Worm (Caenorhabditis elegans) whole organism, young adult: ENCODE results near the gene K09A9.6.

Experiments
- B0019.2 ChIP-seq: fragments of 200-800 bp; sonication (Bioruptor generic); conservative IDR thresholded peaks from 2 replicates; pipeline ENCODE4 v1.3.6; 2022; ENCODE audit warnings: missing genetic modification reagents, missing genetic modification characterization, missing compliant biosample characterization
- B0261.1 ChIP-seq: sonication (generic microtip); optimal IDR thresholded peaks from 2 replicates; lab custom pipeline; 2016; ENCODE audit warnings: mild to moderate bottlenecking, missing genetic modification characterization, moderate library complexity, missing compliant biosample characterization
- D2030.7 ChIP-seq: fragments of 200-800 bp; sonication (Bioruptor generic); IDR thresholded peaks from 2 replicates; pipeline ENCODE4 v1.3.6; 2022; ENCODE audit warnings: missing genetic modification reagents, missing genetic modification characterization, missing compliant biosample characterization
- F33H1.4 ChIP-seq: fragments of 200-800 bp; sonication (Bioruptor generic); IDR thresholded peaks from 2 replicates; pipeline ENCODE4 v1.3.6; 2022; ENCODE audit warnings: missing genetic modification reagents, missing genetic modification characterization, missing compliant biosample characterization
- F37B4.10 ChIP-seq: fragments of 200-800 bp; sonication (Bioruptor generic); IDR thresholded peaks from 2 replicates; pipeline ENCODE4 v1.3.6; 2022; ENCODE audit warnings: missing genetic modification characterization, missing compliant biosample characterization
- F49E8.2 ChIP-seq: sonication (generic microtip); optimal IDR thresholded peaks from 3 replicates; lab custom pipeline; 2017; ENCODE audit warnings: missing genetic modification characterization, mild to moderate bottlenecking, missing compliant biosample characterization, antibody characterized with exemption, moderate library complexity; ENCODE audit not compliant: insufficient read depth
- K12H6.12 ChIP-seq: fragments of 200-800 bp; sonication (Bioruptor generic); optimal IDR thresholded peaks from 2 replicates; lab custom pipeline; 2018; ENCODE audit warnings: mild to moderate bottlenecking, missing genetic modification characterization, missing compliant biosample characterization
- Y79H2A.3 ChIP-seq: fragments of 200-800 bp; sonication (Bioruptor generic); conservative IDR thresholded peaks from 2 replicates; pipeline ENCODE4 v1.3.6; 2022; ENCODE audit warnings: missing genetic modification reagents, missing genetic modification characterization, missing compliant biosample characterization
- ZK185.1 ChIP-seq: sonication (generic microtip); optimal IDR thresholded peaks from 2 replicates; lab custom pipeline; 2016; ENCODE audit warnings: mild to moderate bottlenecking, missing genetic modification characterization, missing compliant biosample characterization; ENCODE audit not compliant: poor library complexity, severe bottlenecking
- athp-1 ChIP-seq: sonication (generic microtip); optimal IDR thresholded peaks from 2 replicates; lab custom pipeline; 2017; ENCODE audit warnings: mild to moderate bottlenecking, missing genetic modification characterization, missing compliant biosample characterization
- attf-6 ChIP-seq: fragments of 200-800 bp; sonication (Bioruptor generic); IDR thresholded peaks from 2 replicates; pipeline ENCODE4 v1.3.6; 2022; ENCODE audit warnings: missing genetic modification reagents, missing genetic modification characterization, missing compliant biosample characterization
- ccch-3 ChIP-seq: fragments of 200-800 bp; sonication (Bioruptor generic); optimal IDR thresholded peaks from 2 replicates; lab custom pipeline; 2018; ENCODE audit warnings: mild to moderate bottlenecking, missing genetic modification characterization, missing compliant biosample characterization
- cebp-1 ChIP-seq, 2 experiments: fragments of 200-800 bp in 1 of 2; sonication (Bioruptor generic) in 1 of 2; sonication (generic microtip) in 1 of 2; IDR thresholded peaks in 1 of 2; optimal IDR thresholded peaks in 1 of 2; 2 replicates each; pipeline versions ENCODE4 v1.3.6 to Lab custom; 2017 to 2022; ENCODE audit warnings: missing compliant biosample characterization in 2 of 2, missing genetic modification characterization in 2 of 2, mild to moderate bottlenecking in 1 of 2, missing genetic modification reagents in 1 of 2, moderate library complexity in 1 of 2
- ceh-40 ChIP-seq: fragments of 200-800 bp; sonication (Bioruptor generic); IDR thresholded peaks from 2 replicates; pipeline ENCODE4 v1.3.6; 2022; ENCODE audit warnings: missing genetic modification characterization, missing compliant biosample characterization
- ceh-58 ChIP-seq: fragments of 200-800 bp; sonication (Bioruptor generic); IDR thresholded peaks from 2 replicates; pipeline ENCODE4 v1.3.6; 2022; ENCODE audit warnings: missing genetic modification characterization, missing compliant biosample characterization
- chd-7 ChIP-seq: sonication (generic microtip); optimal IDR thresholded peaks from 2 replicates; lab custom pipeline; 2016; ENCODE audit warnings: mild to moderate bottlenecking, missing genetic modification characterization, moderate library complexity, missing compliant biosample characterization
- die-1 ChIP-seq: sonication (generic microtip); optimal IDR thresholded peaks from 2 replicates; lab custom pipeline; 2016; ENCODE audit warnings: missing genotype, mild to moderate bottlenecking, missing genetic modification characterization, missing compliant biosample characterization
- dox-1 ChIP-seq: fragments of 200-800 bp; sonication (Bioruptor generic); IDR thresholded peaks from 2 replicates; pipeline ENCODE4 v1.3.6; 2022; ENCODE audit warnings: missing genetic modification reagents, missing genetic modification characterization, missing compliant biosample characterization
- hmg-20 ChIP-seq: fragments of 200-800 bp; sonication (Bioruptor generic); IDR thresholded peaks from 2 replicates; pipeline ENCODE4 v1.3.6; 2022; ENCODE audit warnings: missing genetic modification reagents, missing genetic modification characterization, missing compliant biosample characterization
- hsf-1 ChIP-seq: fragments of 200-800 bp; sonication (Bioruptor generic); IDR thresholded peaks from 2 replicates; pipeline ENCODE4 v1.3.6; 2022; ENCODE audit warnings: missing genetic modification reagents, missing genetic modification characterization, missing compliant biosample characterization
- let-607 ChIP-seq, 2 experiments: fragments of 200-800 bp in 1 of 2; sonication (Bioruptor generic) in 1 of 2; sonication (generic microtip) in 1 of 2; optimal IDR thresholded peaks; 2 replicates each; lab custom pipeline; 2016 to 2018; ENCODE audit warnings: mild to moderate bottlenecking in 2 of 2, missing compliant biosample characterization in 2 of 2, missing genetic modification characterization in 2 of 2, moderate library complexity in 2 of 2, missing genotype in 1 of 2
- lin-26 ChIP-seq: fragments of 200-800 bp; sonication (Bioruptor generic); IDR thresholded peaks from 2 replicates; pipeline ENCODE4 v1.3.6; 2022; ENCODE audit warnings: missing genetic modification reagents, missing genetic modification characterization, missing compliant biosample characterization
- lin-40 ChIP-seq: sonication (generic microtip); optimal IDR thresholded peaks from 2 replicates; lab custom pipeline; 2016; ENCODE audit warnings: missing genetic modification characterization, mild to moderate bottlenecking, missing compliant biosample characterization, missing genotype, missing genetic modification reagents
- lin-54 ChIP-seq: fragments of 200-800 bp; sonication (Bioruptor generic); optimal IDR thresholded peaks from 2 replicates; lab custom pipeline; 2018; ENCODE audit warnings: mild to moderate bottlenecking, missing genetic modification characterization, missing compliant biosample characterization
- lir-1 ChIP-seq: fragments of 200-800 bp; sonication (Bioruptor generic); conservative IDR thresholded peaks from 2 replicates; pipeline ENCODE4 v1.3.6; 2022; ENCODE audit warnings: missing genetic modification reagents, missing genetic modification characterization, missing compliant biosample characterization
- lsy-27 ChIP-seq: sonication (generic microtip); optimal IDR thresholded peaks from 2 replicates; lab custom pipeline; 2017; ENCODE audit warnings: missing genetic modification characterization, mild to moderate bottlenecking, missing compliant biosample characterization, antibody characterized with exemption, missing genotype, borderline replicate concordance; ENCODE audit not compliant: insufficient read depth
- madf-10 ChIP-seq: sonication (generic microtip); optimal IDR thresholded peaks from 2 replicates; lab custom pipeline; 2016; ENCODE audit warnings: mild to moderate bottlenecking, missing genetic modification characterization, missing compliant biosample characterization
- madf-3 ChIP-seq: fragments of 200-800 bp; sonication (Bioruptor generic); IDR thresholded peaks from 2 replicates; pipeline ENCODE4 v1.3.6; 2022; ENCODE audit warnings: missing genetic modification reagents, missing genetic modification characterization, missing compliant biosample characterization
- mcd-1 ChIP-seq: fragments of 200-800 bp; sonication (Bioruptor generic); IDR thresholded peaks from 2 replicates; pipeline ENCODE4 v1.3.6; 2022; ENCODE audit warnings: missing genetic modification reagents, missing genetic modification characterization, missing compliant biosample characterization
- mel-28 ChIP-seq: sonication (generic microtip); optimal IDR thresholded peaks from 2 replicates; lab custom pipeline; 2016; ENCODE audit warnings: borderline replicate concordance, mild to moderate bottlenecking, missing genetic modification characterization, missing compliant biosample characterization
- mxl-1 ChIP-seq: sonication (generic microtip); optimal IDR thresholded peaks from 2 replicates; lab custom pipeline; 2016; ENCODE audit warnings: missing genetic modification characterization, missing compliant biosample characterization
- nhr-90 ChIP-seq: sonication (generic microtip); optimal IDR thresholded peaks from 2 replicates; lab custom pipeline; 2016; ENCODE audit warnings: missing genotype, mild to moderate bottlenecking, missing genetic modification characterization, missing compliant biosample characterization
- rcor-1 ChIP-seq: fragments of 200-800 bp; sonication (Bioruptor generic); IDR thresholded peaks from 2 replicates; pipeline ENCODE4 v1.3.6; 2022; ENCODE audit warnings: missing genetic modification reagents, missing genetic modification characterization, missing compliant biosample characterization
- repo-1 ChIP-seq: sonication (generic microtip); optimal IDR thresholded peaks from 2 replicates; lab custom pipeline; 2017; ENCODE audit warnings: mild to moderate bottlenecking, missing genetic modification characterization, missing compliant biosample characterization
- snpc-1.3 ChIP-seq: sonication (generic microtip); optimal IDR thresholded peaks from 2 replicates; lab custom pipeline; 2017; ENCODE audit warnings: missing genetic modification characterization, mild to moderate bottlenecking, missing compliant biosample characterization, antibody characterized with exemption, moderate library complexity, missing genotype, missing genetic modification reagents; ENCODE audit not compliant: insufficient read depth
- somi-1 ChIP-seq: fragments of 200-800 bp; sonication (Bioruptor generic); optimal IDR thresholded peaks from 2 replicates; lab custom pipeline; 2018; ENCODE audit warnings: mild to moderate bottlenecking, missing genetic modification characterization, missing compliant biosample characterization
- sptf-2 ChIP-seq: fragments of 200-800 bp; sonication (Bioruptor generic); optimal IDR thresholded peaks from 2 replicates; lab custom pipeline; 2018; ENCODE audit warnings: mild to moderate bottlenecking, missing genetic modification characterization, missing compliant biosample characterization
- zfh-2 ChIP-seq: fragments of 200-800 bp; sonication (Bioruptor generic); conservative IDR thresholded peaks from 2 replicates; pipeline ENCODE4 v1.3.6; 2022; ENCODE audit warnings: missing genetic modification reagents, missing genetic modification characterization, missing compliant biosample characterization
- zim-3 ChIP-seq: sonication (generic microtip); optimal IDR thresholded peaks from 2 replicates; lab custom pipeline; 2017; ENCODE audit warnings: mild to moderate bottlenecking, missing genetic modification characterization, moderate library complexity, missing compliant biosample characterization
- ztf-3 ChIP-seq: fragments of 200-800 bp; sonication (Bioruptor generic); optimal IDR thresholded peaks from 2 replicates; lab custom pipeline; 2018; ENCODE audit warnings: mild to moderate bottlenecking, missing genetic modification characterization, missing compliant biosample characterization

K09A9.6 gene

DNA sequence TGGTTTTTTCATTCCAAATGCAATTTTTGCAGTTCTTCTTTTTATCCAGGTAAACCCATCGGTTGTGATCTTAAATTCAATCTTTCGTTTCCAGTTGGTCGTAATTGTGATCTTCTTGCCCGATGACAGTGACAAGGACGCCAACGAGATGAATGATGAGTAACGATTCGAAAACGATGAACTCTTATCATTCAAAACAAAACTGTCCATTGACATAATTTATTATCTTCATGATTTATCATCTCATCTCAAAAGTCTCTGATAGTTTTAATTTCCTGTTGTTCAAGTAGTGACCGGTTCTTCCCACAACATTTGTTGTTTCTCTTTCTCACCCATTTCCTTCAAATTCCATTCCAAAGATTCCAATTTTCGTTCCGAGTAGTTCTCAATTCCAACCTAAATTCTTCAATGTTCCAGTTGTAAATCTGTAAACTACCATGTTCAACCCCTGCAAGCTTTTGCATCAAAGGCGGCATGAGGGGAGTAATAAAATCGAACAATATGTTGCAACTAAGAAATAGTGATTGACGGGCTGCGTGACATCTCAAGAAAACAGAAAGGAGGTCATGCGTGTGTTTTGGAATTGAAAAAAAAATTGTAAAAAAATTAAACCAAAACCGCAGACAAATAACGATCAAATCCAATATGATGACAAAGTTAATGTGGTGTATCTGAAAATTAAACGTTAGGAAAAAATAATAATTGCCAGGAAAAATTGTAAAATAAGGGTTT is 49.2 kb downstream of the K09A9.6 start:
- TF ChIP-seq snpc-1.3 (tag; lab: Kevin White, UChicago) = no peak
- no peak for TF ChIP-seq hmg-20 (GFP tag; lab: Robert Waterston, UW)
- TF ChIP-seq lin-40 (tag; lab: Kevin White, UChicago) = no peak
- no peak for TF ChIP-seq somi-1
- TF ChIP-seq lsy-27 = no peak
- no peak for TF ChIP-seq ZK185.1
- no peak for TF ChIP-seq let-607 (tag; optimal IDR thresholded peaks at IDR 0.05; lab: Kevin White, UChicago)
- no peak for TF ChIP-seq nhr-90 (tag; lab: Kevin White, UChicago)
- no peak for TF ChIP-seq Y79H2A.3 (GFP tag; lab: Robert Waterston, UW)
- no peak for TF ChIP-seq hsf-1
- TF ChIP-seq F37B4.10 = no peak
- TF ChIP-seq die-1 = no peak
- no peak for TF ChIP-seq D2030.7 (GFP tag; lab: Robert Waterston, UW)
- TF ChIP-seq ceh-58 (GFP tag; lab: Robert Waterston, UW) = no peak
- no peak for TF ChIP-seq B0261.1 (tag; lab: Kevin White, UChicago)
- TF ChIP-seq rcor-1 (GFP tag; lab: Robert Waterston, UW) = no peak

DNA sequence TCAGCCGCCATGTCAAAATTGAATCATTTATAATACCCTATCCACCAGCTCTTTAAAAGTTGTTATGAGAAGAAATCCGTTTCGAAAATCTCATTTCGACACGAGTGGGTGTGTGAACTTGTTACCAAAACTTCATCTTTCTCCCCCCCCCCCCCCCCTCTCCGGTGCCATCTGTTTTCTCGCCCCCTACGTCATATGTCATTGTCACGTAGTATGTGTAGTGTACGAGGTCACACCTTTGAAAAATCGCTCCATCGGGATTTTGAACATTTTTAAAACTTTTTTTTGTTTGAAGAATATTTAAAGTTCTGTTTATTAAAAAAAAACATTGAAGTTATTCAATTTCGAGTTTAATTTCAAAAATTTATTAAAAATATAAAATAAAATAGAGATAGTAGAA is 50.8 kb downstream of the K09A9.6 start:
- TF ChIP-seq cebp-1 (GFP tag; IDR thresholded peaks at IDR 0.05; lab: Robert Waterston, UW) (no peak), cebp-1 (tag; optimal IDR thresholded peaks at IDR 0.05; lab: Kevin White, UChicago) (no peak), zim-3 (tag; lab: Kevin White, UChicago) (no peak), lir-1 (no peak), mxl-1 (tag; lab: Kevin White, UChicago) (no peak), F49E8.2 (tag; lab: Kevin White, UChicago) (no peak)
- TF ChIP-seq, all 124 proteins: peak for 0

DNA sequence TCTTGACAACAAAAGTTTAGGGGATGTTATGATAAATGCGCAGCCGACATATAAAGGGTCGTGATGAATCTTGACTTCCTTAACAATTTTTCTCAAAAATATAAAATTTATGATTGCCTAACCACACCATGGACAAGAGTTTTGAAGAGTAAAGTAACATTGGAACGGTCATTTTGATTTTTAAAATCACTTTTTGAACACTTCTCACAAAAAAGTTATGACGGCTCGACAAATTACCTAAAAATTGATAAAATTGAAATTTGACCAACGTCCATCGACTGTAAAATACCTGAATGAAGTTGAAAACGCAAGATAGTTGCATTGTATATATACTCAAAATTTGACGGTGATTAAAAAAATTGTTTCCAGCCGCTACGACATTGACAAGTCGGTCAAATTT is 51.9 kb downstream of the K09A9.6 start:
- TF ChIP-seq repo-1 (tag; lab: Kevin White, UChicago) = no peak
- TF ChIP-seq attf-6 (GFP tag; lab: Robert Waterston, UW) = no peak
- TF ChIP-seq ccch-3 (GFP tag; lab: Kevin White, UChicago) = no peak
- no peak for TF ChIP-seq mel-28
- TF ChIP-seq mcd-1 (GFP tag; lab: Robert Waterston, UW) = no peak
- no peak for TF ChIP-seq lin-26 (GFP tag; lab: Robert Waterston, UW)
- TF ChIP-seq dox-1 (GFP tag; lab: Robert Waterston, UW) = no peak
- no peak for TF ChIP-seq zfh-2 (GFP tag; lab: Robert Waterston, UW)
- no peak for TF ChIP-seq madf-3 (GFP tag; lab: Robert Waterston, UW)
- TF ChIP-seq madf-10 = no peak
- TF ChIP-seq F33H1.4 (GFP tag; lab: Robert Waterston, UW) = no peak
- TF ChIP-seq K12H6.12 (tag; lab: Kevin White, UChicago) = no peak
- TF ChIP-seq ztf-3 (GFP tag; lab: Kevin White, UChicago) = no peak
- TF ChIP-seq sptf-2 (GFP tag; lab: Kevin White, UChicago) = no peak
- no peak for TF ChIP-seq athp-1 (tag; lab: Kevin White, UChicago)
- no peak for TF ChIP-seq chd-7 (tag; lab: Kevin White, UChicago)
- TF ChIP-seq ceh-40 (GFP tag; lab: Robert Waterston, UW) = no peak
- TF ChIP-seq lin-54 (GFP tag; lab: Kevin White, UChicago) = no peak
- TF ChIP-seq B0019.2 (GFP tag; lab: Robert Waterston, UW) = no peak
